Fruit fly (Drosophila melanogaster) whole organism, embryonic: ENCODE data around the gene Obp28a.

Experiments
- CG10267 ChIP-seq: fragments of 200-800 bp; sonication (Bioruptor generic); optimal IDR thresholded peaks from 2 replicates; lab custom pipeline; 2018; ENCODE audit warnings: missing biosample characterization, mild to moderate bottlenecking, missing genetic modification characterization, moderate library complexity
- CG10979 ChIP-seq: fragments of 200-800 bp; sonication (Bioruptor generic); optimal IDR thresholded peaks from 2 replicates; lab custom pipeline; 2018; ENCODE audit warnings: missing biosample characterization, mild to moderate bottlenecking, missing genetic modification characterization, moderate library complexity
- CG11723 ChIP-seq: fragments of 200-800 bp; sonication (Bioruptor generic); optimal IDR thresholded peaks from 2 replicates; lab custom pipeline; 2017; ENCODE audit warnings: missing biosample characterization, mild to moderate bottlenecking, missing genetic modification characterization
- CG12219 ChIP-seq: fragments of 200-800 bp; sonication (Bioruptor generic); optimal IDR thresholded peaks from 3 replicates; lab custom pipeline; 2018; ENCODE audit warnings: missing biosample characterization, mild to moderate bottlenecking, missing genetic modification characterization
- CG13296 ChIP-seq: fragments of 200-800 bp; sonication (Bioruptor generic); optimal IDR thresholded peaks from 3 replicates; lab custom pipeline; 2018; ENCODE audit warnings: missing biosample characterization, mild to moderate bottlenecking, missing genetic modification characterization
- CG13424 ChIP-seq: fragments of 200-800 bp; sonication (Bioruptor generic); optimal IDR thresholded peaks from 2 replicates; lab custom pipeline; 2019; ENCODE audit warnings: missing biosample characterization, mild to moderate bottlenecking, missing genetic modification characterization, moderate library complexity
- CG13894 ChIP-seq: fragments of 200-800 bp; sonication (Bioruptor generic); optimal IDR thresholded peaks from 3 replicates; lab custom pipeline; 2018; ENCODE audit warnings: missing biosample characterization, mild to moderate bottlenecking, missing genetic modification characterization, moderate library complexity
- CG14441 ChIP-seq: fragments of 200-800 bp; sonication (Bioruptor generic); IDR thresholded peaks from 2 replicates; pipeline ENCODE4 v1.3.6; 2022; ENCODE audit warnings: missing biosample characterization, missing genetic modification characterization
- CG1602 ChIP-seq: fragments of 200-800 bp; sonication (Bioruptor generic); optimal IDR thresholded peaks from 3 replicates; lab custom pipeline; 2016; ENCODE audit warnings: missing biosample characterization, missing genetic modification characterization
- CG16779 ChIP-seq: fragments of 200-800 bp; sonication (Bioruptor generic); IDR thresholded peaks from 2 replicates; pipeline ENCODE4 v1.3.6; 2022; ENCODE audit warnings: missing biosample characterization, missing genetic modification characterization
- CG17328 ChIP-seq: fragments of 200-800 bp; sonication (Bioruptor generic); IDR thresholded peaks from 2 replicates; pipeline ENCODE4 v1.3.6; 2022; ENCODE audit warnings: missing biosample characterization, missing genetic modification characterization
- CG18476 ChIP-seq: fragments of 200-800 bp; sonication (Bioruptor generic); optimal IDR thresholded peaks from 2 replicates; lab custom pipeline; 2016; ENCODE audit warnings: missing biosample characterization, mild to moderate bottlenecking, missing genetic modification characterization
- CG18619 ChIP-seq: fragments of 200-800 bp; sonication (Bioruptor generic); optimal IDR thresholded peaks from 3 replicates; lab custom pipeline; 2017; ENCODE audit warnings: missing biosample characterization, mild to moderate bottlenecking, missing genetic modification characterization
- CG2678 ChIP-seq: fragments of 200-800 bp; sonication (Bioruptor generic); optimal IDR thresholded peaks from 3 replicates; lab custom pipeline; 2019; ENCODE audit warnings: missing biosample characterization, mild to moderate bottlenecking, missing genetic modification characterization, moderate library complexity
- CG3065 ChIP-seq: fragments of 200-800 bp; sonication (Bioruptor generic); optimal IDR thresholded peaks from 2 replicates; lab custom pipeline; 2016; ENCODE audit warnings: missing biosample characterization, missing genetic modification characterization
- CG34224 ChIP-seq: fragments of 200-800 bp; sonication (Bioruptor generic); IDR thresholded peaks from 3 replicates; pipeline ENCODE4 v1.3.6; 2022; ENCODE audit warnings: missing biosample characterization, missing genetic modification characterization; ENCODE audit not compliant: partially characterized antibody
- CG4424 ChIP-seq: fragments of 200-800 bp; sonication (Bioruptor generic); optimal IDR thresholded peaks from 3 replicates; lab custom pipeline; 2016; ENCODE audit warnings: missing biosample characterization, missing genetic modification characterization
- CG4820 ChIP-seq: fragments of 200-800 bp; sonication (Bioruptor generic); optimal IDR thresholded peaks from 3 replicates; lab custom pipeline; 2016; ENCODE audit warnings: missing biosample characterization, missing genetic modification characterization
- CG6791 ChIP-seq: fragments of 200-800 bp; sonication (Bioruptor generic); IDR thresholded peaks from 3 replicates; pipeline ENCODE4 v1.3.6; 2022; ENCODE audit warnings: missing biosample characterization, missing genetic modification characterization; ENCODE audit not compliant: partially characterized antibody
- CG7786 ChIP-seq: fragments of 200-800 bp; sonication (Bioruptor generic); optimal IDR thresholded peaks from 2 replicates; lab custom pipeline; 2016; ENCODE audit warnings: missing biosample characterization, missing genetic modification characterization
- CG7963 ChIP-seq: fragments of 200-800 bp; sonication (Bioruptor generic); IDR thresholded peaks from 3 replicates; pipeline ENCODE4 v1.3.6; 2022; ENCODE audit warnings: missing biosample characterization, missing genetic modification characterization; ENCODE audit not compliant: partially characterized antibody
- Camta ChIP-seq: fragments of 200-800 bp; sonication (Bioruptor generic); optimal IDR thresholded peaks from 2 replicates; lab custom pipeline; 2016; ENCODE audit warnings: missing biosample characterization, missing genetic modification characterization
- E2f1 ChIP-seq: fragments of 200-800 bp; sonication (Bioruptor generic); IDR thresholded peaks from 2 replicates; pipeline ENCODE4 v1.3.6; 2022; ENCODE audit warnings: missing biosample characterization, missing genetic modification characterization
- H15 ChIP-seq: fragments of 200-800 bp; sonication (Bioruptor generic); IDR thresholded peaks from 3 replicates; pipeline ENCODE4 v1.3.6; 2022; ENCODE audit warnings: missing biosample characterization, missing genetic modification characterization
- Hr78 ChIP-seq, 2 experiments: fragments of 200-800 bp in 1 of 2; fragments of >200 bp in 1 of 2; sonication (Bioruptor generic) in 1 of 2; optimal IDR thresholded peaks; 2 replicates each; lab custom pipeline; 2017 to 2019; ENCODE audit warnings: missing biosample characterization in 2 of 2, missing genetic modification characterization in 2 of 2, mild to moderate bottlenecking in 1 of 2, moderate library complexity in 1 of 2
- Kr ChIP-seq: fragments of 200-800 bp; sonication (Bioruptor generic); optimal IDR thresholded peaks from 2 replicates; lab custom pipeline; 2017; ENCODE audit warnings: missing biosample characterization, mild to moderate bottlenecking, missing genetic modification characterization
- Meics ChIP-seq: fragments of 200-800 bp; sonication (Bioruptor generic); optimal IDR thresholded peaks from 2 replicates; lab custom pipeline; 2017; ENCODE audit warnings: missing biosample characterization, mild to moderate bottlenecking, missing genetic modification characterization
- NFAT ChIP-seq: fragments of 200-800 bp; sonication (Bioruptor generic); IDR thresholded peaks from 2 replicates; pipeline ENCODE4 v1.3.6; 2022; ENCODE audit warnings: missing biosample characterization, missing genetic modification characterization
- NK7.1 ChIP-seq: fragments of 200-800 bp; sonication (Bioruptor generic); optimal IDR thresholded peaks from 3 replicates; lab custom pipeline; 2016; ENCODE audit warnings: missing biosample characterization, missing genetic modification characterization
- Poxn ChIP-seq: fragments of 200-800 bp; sonication (Bioruptor generic); IDR thresholded peaks from 2 replicates; pipeline ENCODE4 v1.3.6; 2022; ENCODE audit warnings: missing biosample characterization, missing genetic modification characterization
- Ptx1 ChIP-seq: fragments of 200-800 bp; sonication (Bioruptor generic); IDR thresholded peaks from 2 replicates; pipeline ENCODE4 v1.3.6; 2022; ENCODE audit warnings: missing biosample characterization, missing genetic modification characterization
- Rfx ChIP-seq: fragments of 200-800 bp; sonication (Bioruptor generic); IDR thresholded peaks from 2 replicates; pipeline ENCODE4 v1.3.6; 2022; ENCODE audit warnings: missing biosample characterization, missing genetic modification characterization
- Ssrp ChIP-seq: fragments of 200-800 bp; sonication (Bioruptor generic); optimal IDR thresholded peaks from 2 replicates; lab custom pipeline; 2018; ENCODE audit warnings: missing biosample characterization, mild to moderate bottlenecking, missing genetic modification characterization, moderate library complexity
- crc ChIP-seq: fragments of 200-800 bp; sonication (Bioruptor generic); optimal IDR thresholded peaks from 2 replicates; lab custom pipeline; 2016; ENCODE audit warnings: missing biosample characterization, missing genetic modification characterization
- da ChIP-seq: fragments of 200-800 bp; sonication (Bioruptor generic); optimal IDR thresholded peaks from 2 replicates; lab custom pipeline; 2016; ENCODE audit warnings: missing biosample characterization, missing genetic modification characterization
- dysf ChIP-seq: fragments of 200-800 bp; sonication (Bioruptor generic); IDR thresholded peaks from 3 replicates; pipeline ENCODE4 v1.3.6; 2022; ENCODE audit warnings: missing biosample characterization, missing genetic modification characterization
- lbe ChIP-seq: fragments of 200-800 bp; sonication (Bioruptor generic); optimal IDR thresholded peaks from 2 replicates; lab custom pipeline; 2016; ENCODE audit warnings: missing biosample characterization, mild to moderate bottlenecking, missing genetic modification characterization
- lola ChIP-seq, 3 experiments: fragments of >200 bp in 2 of 3; fragments of 200-800 bp in 1 of 3; sonication (Bioruptor generic) in 1 of 3; optimal IDR thresholded peaks; 2 replicates each; lab custom pipeline; 2017 to 2019; ENCODE audit warnings: missing biosample characterization in 3 of 3, missing genetic modification characterization in 3 of 3, mild to moderate bottlenecking in 1 of 3, moderate library complexity in 1 of 3
- oc ChIP-seq: fragments of 200-800 bp; sonication (Bioruptor generic); optimal IDR thresholded peaks from 2 replicates; lab custom pipeline; 2018; ENCODE audit warnings: missing biosample characterization, mild to moderate bottlenecking, missing genetic modification characterization, moderate library complexity
- org-1 ChIP-seq: fragments of 200-800 bp; sonication (Bioruptor generic); optimal IDR thresholded peaks from 2 replicates; lab custom pipeline; 2017; ENCODE audit warnings: missing biosample characterization, missing genetic modification characterization
- pnt ChIP-seq: fragments of 200-800 bp; sonication (Bioruptor generic); optimal IDR thresholded peaks from 3 replicates; lab custom pipeline; 2016; ENCODE audit warnings: missing biosample characterization, missing genetic modification characterization
- pzg ChIP-seq: fragments of 200-800 bp; sonication (Bioruptor generic); optimal IDR thresholded peaks from 3 replicates; lab custom pipeline; 2018; ENCODE audit warnings: missing biosample characterization, mild to moderate bottlenecking, missing genetic modification characterization, moderate library complexity
- sc ChIP-seq, 3 experiments: fragments of >200 bp in 2 of 3; fragments of 200-800 bp in 1 of 3; sonication (Bioruptor generic) in 1 of 3; optimal IDR thresholded peaks; 2 replicates in 2 of 3; 3 replicates in 1 of 3; lab custom pipeline; 2017; ENCODE audit warnings: mild to moderate bottlenecking in 1 of 3, missing biosample characterization in 1 of 3, missing genetic modification characterization in 1 of 3, missing genetic modification reagents in 1 of 3
- scrt ChIP-seq: fragments of 200-800 bp; sonication (Bioruptor generic); optimal IDR thresholded peaks from 2 replicates; lab custom pipeline; 2018; ENCODE audit warnings: missing biosample characterization, mild to moderate bottlenecking, missing genetic modification characterization, moderate library complexity
- sima ChIP-seq: fragments of 200-800 bp; sonication (Bioruptor generic); optimal IDR thresholded peaks from 2 replicates; lab custom pipeline; 2016; ENCODE audit warnings: missing biosample characterization, missing genetic modification characterization
- so ChIP-seq: fragments of 200-800 bp; sonication (Bioruptor generic); IDR thresholded peaks from 3 replicates; pipeline ENCODE4 v1.3.6; 2022; ENCODE audit warnings: missing biosample characterization, missing genetic modification characterization
- ssp ChIP-seq: fragments of 200-800 bp; sonication (Bioruptor generic); IDR thresholded peaks from 2 replicates; pipeline ENCODE4 v1.3.6; 2022; ENCODE audit warnings: missing biosample characterization, missing genetic modification characterization
- tup ChIP-seq: fragments of 200-800 bp; sonication (Bioruptor generic); optimal IDR thresholded peaks from 2 replicates; lab custom pipeline; 2016; ENCODE audit warnings: missing biosample characterization, mild to moderate bottlenecking, missing genetic modification characterization, moderate library complexity
- twi ChIP-seq: fragments of 200-800 bp; optimal IDR thresholded peaks from 2 replicates; lab custom pipeline; 2019; ENCODE audit warnings: missing biosample characterization, mild to moderate bottlenecking, missing genetic modification characterization, moderate library complexity

Obp28a gene

dm6 chr2L:7541047-7541726 lies 44.0 kb upstream of the Obp28a start (continued):
- no peak for TF ChIP-seq CG17328 (GFP tag; lab: Robert Waterston, UW)
- peak; percentile 48; the same call in 1 of the 3 replicates for TF ChIP-seq dysf (GFP tag; lab: Robert Waterston, UW)
- TF ChIP-seq pnt (GFP tag; lab: Kevin White, UChicago): peak; percentile 6
- no peak for TF ChIP-seq Hr78 (GFP tag; optimal IDR thresholded peaks at IDR 0.05; lab: Kevin White, UChicago)
- TF ChIP-seq CG10979: peak; percentile 53
- no peak for TF ChIP-seq CG12219 (GFP tag; lab: Kevin White, UChicago)
- no peak for TF ChIP-seq CG11723
- no peak for TF ChIP-seq CG14441 (GFP tag; lab: Robert Waterston, UW)
- peak; percentile 39 for TF ChIP-seq ssp (GFP tag; lab: Robert Waterston, UW)
- TF ChIP-seq CG34224: no peak
- TF ChIP-seq NK7.1 (GFP tag; lab: Kevin White, UChicago): no peak
- TF ChIP-seq CG6791: no peak
- no peak for TF ChIP-seq Poxn (GFP tag; lab: Robert Waterston, UW)
- TF ChIP-seq lola (GFP tag; optimal IDR thresholded peaks at IDR 0.05; lab: Kevin White, UChicago): peak in 1 of 3 experiments; percentile 53
- no peak for TF ChIP-seq sc (optimal IDR thresholded peaks at IDR 0.05; lab: Kevin White, UChicago)
- no peak for TF ChIP-seq sc (GFP tag; optimal IDR thresholded peaks at IDR 0.05; lab: Kevin White, UChicago)
- TF ChIP-seq CG1602 (GFP tag; lab: Kevin White, UChicago): peak; percentile 25
- peak; percentile 3 for TF ChIP-seq Camta
- no peak for TF ChIP-seq Kr (GFP tag; lab: Kevin White, UChicago)
- no peak for TF ChIP-seq CG13296 (GFP tag; lab: Kevin White, UChicago)
- TF ChIP-seq CG13894: no peak
- peak; percentile 47 for TF ChIP-seq Ssrp (tag; lab: Kevin White, UChicago)
- TF ChIP-seq CG18476: peak; percentile 3
- TF ChIP-seq CG18619 (GFP tag; lab: Kevin White, UChicago): no peak
- TF ChIP-seq E2f1: peak; percentile 41; the same call in 1 of the 2 replicates
- peak; percentile 40 for TF ChIP-seq CG4424 (GFP tag; lab: Kevin White, UChicago)
- TF ChIP-seq Rfx: peak; percentile 9; the same call in 1 of the 2 replicates
- TF ChIP-seq CG4820 (GFP tag; lab: Kevin White, UChicago): peak; percentile 28
- no peak for TF ChIP-seq CG16779 (GFP tag; lab: Robert Waterston, UW)
- no peak for TF ChIP-seq CG7963 (GFP tag; lab: Robert Waterston, UW)
- no peak for TF ChIP-seq CG7786 (GFP tag; lab: Kevin White, UChicago)
- peak; percentile 60 for TF ChIP-seq scrt
- TF ChIP-seq da: no peak
- no peak for TF ChIP-seq twi (tag; lab: Kevin White, UChicago)
- no peak for TF ChIP-seq tup (GFP tag; lab: Kevin White, UChicago)
- TF ChIP-seq lbe (GFP tag; lab: Kevin White, UChicago): no peak
- TF ChIP-seq org-1 (GFP tag; lab: Kevin White, UChicago): no peak
- TF ChIP-seq H15 (GFP tag; lab: Robert Waterston, UW): no peak
- TF ChIP-seq oc (tag; lab: Kevin White, UChicago): no peak
- no peak for TF ChIP-seq crc (GFP tag; lab: Kevin White, UChicago)
- no peak for TF ChIP-seq NFAT
- TF ChIP-seq pzg (GFP tag; lab: Kevin White, UChicago): no peak
- 0 out of 2 replicates have a peak, but pooled peaks have one; percentile 52 for TF ChIP-seq Ptx1 (GFP tag; lab: Robert Waterston, UW)
- peak; percentile 60 for TF ChIP-seq CG2678
- TF ChIP-seq sima (GFP tag; lab: Kevin White, UChicago): no peak
- peak; percentile 40 for TF ChIP-seq CG10267 (tag; lab: Kevin White, UChicago)
- TF ChIP-seq CG13424 (tag; lab: Kevin White, UChicago): peak; percentile 48
- TF ChIP-seq CG3065: no peak
- TF ChIP-seq Meics (GFP tag; lab: Kevin White, UChicago): peak; percentile 13
- TF ChIP-seq so: 0 out of 3 replicates have a peak, but pooled peaks have one; percentile 50
